Worm (Caenorhabditis elegans): ENCODE results near the gene nhr-152.

Gene nhr-152

DNA sequence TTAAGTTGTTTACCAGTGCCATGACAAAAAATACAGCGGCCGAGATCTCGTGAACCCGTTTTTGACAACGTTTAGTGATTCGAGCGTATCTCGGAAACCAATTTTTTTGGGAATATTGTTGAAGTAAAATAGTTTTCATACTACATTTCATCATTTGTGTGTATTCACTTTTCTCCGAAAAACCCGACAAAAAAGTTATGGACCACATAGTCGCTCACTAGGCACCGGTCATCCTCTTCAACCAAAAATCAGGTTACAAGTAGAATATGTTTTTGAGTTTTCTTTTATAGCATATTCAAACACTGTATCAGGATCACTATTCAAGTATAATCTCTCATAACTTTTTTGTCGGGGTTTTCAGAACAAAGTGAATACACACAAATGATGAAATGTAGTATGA is 44.4 kb upstream of the nhr-152 start:
- no peak for TF ChIP-seq nhr-237 (tag; optimal IDR thresholded peaks at IDR 0.05)
- TF ChIP-seq lin-13 (GFP tag; optimal IDR thresholded peaks at IDR 0.05) = no peak
- TF ChIP-seq lin-39 (tag; optimal IDR thresholded peaks at IDR 0.05) = no peak
- no peak for TF ChIP-seq unc-39 (tag; optimal IDR thresholded peaks at IDR 0.05)

DNA sequence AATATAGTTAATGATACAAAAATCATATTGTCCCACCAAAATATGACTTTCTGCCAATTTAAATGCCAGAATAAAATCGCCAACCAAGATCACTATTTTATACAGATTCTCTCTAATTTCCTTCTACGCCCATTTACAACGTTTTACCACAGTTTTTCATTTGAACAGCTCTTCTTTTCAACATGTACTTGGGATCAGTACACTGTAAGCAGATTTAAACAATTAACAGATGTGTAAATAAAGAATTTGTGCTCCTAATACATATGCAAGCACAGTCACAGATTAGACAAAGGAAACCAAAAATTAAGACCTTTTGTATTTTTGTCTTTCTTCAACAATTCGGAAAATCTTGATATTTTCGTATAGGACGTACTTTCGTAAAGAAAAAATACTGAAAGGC is 42.7 kb upstream of the nhr-152 start, which contains the start of gene F07C4.11:
Gene F07C4.11, minus strand, starts transcription at position 101 of the 400 bp plus-strand sequence.
- no peak for TF ChIP-seq fos-1 (tag; optimal IDR thresholded peaks at IDR 0.05)
- TF ChIP-seq peb-1 (tag; optimal IDR thresholded peaks at IDR 0.05) = no peak
- TF ChIP-seq lin-11 (tag; optimal IDR thresholded peaks at IDR 0.05) = no peak
- TF ChIP-seq nhr-10 (tag; optimal IDR thresholded peaks at IDR 0.05) = no peak
- TF ChIP-seq mdl-1 (tag; optimal IDR thresholded peaks at IDR 0.05) = no peak
- no peak for TF ChIP-seq nhr-23 (tag; optimal IDR thresholded peaks at IDR 0.05)
- TF ChIP-seq egl-27 (tag; optimal IDR thresholded peaks at IDR 0.05) = no peak
- TF ChIP-seq ceh-16 (tag; optimal IDR thresholded peaks at IDR 0.05) = no peak
- TF ChIP-seq lin-39 (tag; optimal IDR thresholded peaks at IDR 0.05) = no peak
- TF ChIP-seq Y55F3AM.14 (GFP tag; optimal IDR thresholded peaks at IDR 0.05) = no peak
- TF ChIP-seq mbf-1 (tag; optimal IDR thresholded peaks at IDR 0.05) = no peak
- TF ChIP-seq nhr-25 (tag; optimal IDR thresholded peaks at IDR 0.05) = no peak
- no peak for TF ChIP-seq nhr-12 (tag; optimal IDR thresholded peaks at IDR 0.05)
- TF ChIP-seq unc-55 (GFP tag; optimal IDR thresholded peaks at IDR 0.05) = no peak
- TF ChIP-seq sem-4 (tag; optimal IDR thresholded peaks at IDR 0.05) = no peak
- TF ChIP-seq ceh-82 (tag; optimal IDR thresholded peaks at IDR 0.05) = no peak
- TF ChIP-seq snpc-4 (tag; optimal IDR thresholded peaks at IDR 0.05) = no peak
- no peak for TF ChIP-seq F13H6.1 (tag; optimal IDR thresholded peaks at IDR 0.05)

DNA sequence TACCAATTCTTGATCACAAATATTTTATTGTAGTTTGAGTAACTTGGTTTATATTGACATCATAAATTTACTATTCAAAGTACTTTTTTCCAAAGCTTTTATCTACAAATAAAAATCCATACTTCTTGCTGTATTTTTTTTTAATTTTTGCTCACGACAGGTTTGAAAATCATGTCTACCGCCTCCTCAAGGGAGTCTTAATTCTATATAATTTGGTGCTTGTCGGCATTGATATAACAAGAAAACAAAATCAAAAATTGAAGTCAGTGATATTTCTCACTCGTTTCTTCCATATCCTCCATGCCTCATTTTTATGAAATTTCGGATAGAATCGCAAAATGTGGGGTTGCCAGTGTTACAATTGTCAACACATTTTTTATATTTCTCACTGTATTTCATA is 40.7 kb upstream of the nhr-152 start, which contains the start of gene str-47:
Gene str-47, plus strand, starts transcription at position 301 of the 400 bp plus-strand sequence.
- TF ChIP-seq R02D3.7 (tag; optimal IDR thresholded peaks at IDR 0.05) (no peak), elt-1 (tag; optimal IDR thresholded peaks at IDR 0.05) (no peak), lin-13 (GFP tag; optimal IDR thresholded peaks at IDR 0.05) (no peak), sma-3 (GFP tag; optimal IDR thresholded peaks at IDR 0.05) (no peak)

DNA sequence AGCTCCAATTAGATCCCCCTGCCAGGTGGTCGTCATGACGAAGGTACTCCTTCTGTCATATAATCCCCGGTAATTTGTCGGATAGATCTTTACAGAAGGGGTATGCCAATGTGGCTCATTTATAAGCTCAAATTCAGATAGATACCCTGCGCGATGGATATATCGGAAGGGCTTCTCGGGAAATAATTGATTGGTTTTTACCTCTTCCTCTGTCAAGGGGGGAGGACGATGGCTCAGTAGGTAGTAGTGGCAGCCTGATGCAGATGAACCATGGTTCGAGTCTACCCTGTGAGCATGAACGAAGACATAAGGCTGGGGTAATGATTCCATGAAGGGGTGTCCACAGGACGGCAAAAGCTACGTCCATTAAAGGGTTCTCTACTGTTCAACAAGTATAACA is 39.0 kb upstream of the nhr-152 start:
- TF ChIP-seq lin-11 (tag; optimal IDR thresholded peaks at IDR 0.05) (no peak), unc-62 (GFP tag; optimal IDR thresholded peaks at IDR 0.05) (no peak), nhr-21 (tag; optimal IDR thresholded peaks at IDR 0.05) (no peak), nhr-77 (tag; optimal IDR thresholded peaks at IDR 0.05) (no peak), R02D3.7 (tag; optimal IDR thresholded peaks at IDR 0.05) (no peak), gmeb-1 (tag; optimal IDR thresholded peaks at IDR 0.05) (no peak), C34F6.9 (tag; optimal IDR thresholded peaks at IDR 0.05) (no peak), lsy-2 (tag; optimal IDR thresholded peaks at IDR 0.05) (no peak), elt-1 (tag; optimal IDR thresholded peaks at IDR 0.05) (no peak), nhr-12 (tag; optimal IDR thresholded peaks at IDR 0.05) (no peak), nhr-11 (tag; optimal IDR thresholded peaks at IDR 0.05) (no peak), ama-1 (optimal IDR thresholded peaks at IDR 0.05) (no peak), ZK546.5 (tag; optimal IDR thresholded peaks at IDR 0.05) (no peak), ceh-82 (tag; optimal IDR thresholded peaks at IDR 0.05) (no peak)

DNA sequence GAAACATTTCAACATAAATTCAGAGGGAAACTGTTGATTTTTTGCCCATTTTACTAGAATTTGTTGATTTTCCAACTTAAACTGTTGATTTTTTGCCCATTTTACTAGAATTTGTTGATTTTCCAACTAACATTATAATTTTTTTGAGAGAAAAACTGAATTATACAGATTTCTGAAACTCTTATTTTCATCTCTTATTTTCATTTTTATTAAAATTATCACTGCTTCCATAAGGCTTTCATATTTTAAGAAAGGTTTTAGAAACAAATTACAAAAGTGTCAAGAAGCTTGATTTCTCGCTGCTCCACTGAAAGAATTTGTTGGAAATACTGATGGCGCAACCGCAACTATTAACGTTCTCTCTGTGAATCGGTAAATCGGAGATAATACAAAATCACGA is 36.2 kb upstream of the nhr-152 start:
- TF ChIP-seq sem-4 (tag; optimal IDR thresholded peaks at IDR 0.05) = no peak
- no peak for TF ChIP-seq mdl-1 (tag; optimal IDR thresholded peaks at IDR 0.05)
- no peak for TF ChIP-seq skn-1 (tag; optimal IDR thresholded peaks at IDR 0.05)
- TF ChIP-seq nhr-129 (tag; optimal IDR thresholded peaks at IDR 0.05) = no peak
- TF ChIP-seq ztf-4 (tag; optimal IDR thresholded peaks at IDR 0.05) = no peak
- TF ChIP-seq lin-13 (GFP tag; optimal IDR thresholded peaks at IDR 0.05) = no peak
- no peak for TF ChIP-seq nhr-23 (tag; optimal IDR thresholded peaks at IDR 0.05)
- no peak for TF ChIP-seq ceh-16 (tag; optimal IDR thresholded peaks at IDR 0.05)
- no peak for TF ChIP-seq F13H6.1 (tag; optimal IDR thresholded peaks at IDR 0.05)

All from whole organism, L2 larva.